Worm (Caenorhabditis elegans) whole organism, young adult: ENCODE results near the gene F59B2.14.

Experiments used
- Y79H2A.3 ChIP-seq: fragments of 200-800 bp; sonication (Bioruptor generic); conservative IDR thresholded peaks from 2 replicates; pipeline ENCODE4 v1.3.6; 2022; ENCODE audit warnings: missing genetic modification reagents, missing genetic modification characterization, missing compliant biosample characterization
- ama-1 ChIP-seq, 3 experiments: fragments of 150-350 bp in 1 of 3; sonication (generic microtip) in 2 of 3; optimal IDR thresholded peaks; 2 replicates each; lab custom pipeline; 2014 to 2018; ENCODE audit warnings: missing biosample characterization in 2 of 3, missing genetic modification characterization in 2 of 3, missing genetic modification reagents in 2 of 3
- lin-26 ChIP-seq: fragments of 200-800 bp; sonication (Bioruptor generic); IDR thresholded peaks from 2 replicates; pipeline ENCODE4 v1.3.6; 2022; ENCODE audit warnings: missing genetic modification reagents, missing genetic modification characterization, missing compliant biosample characterization

DNA sequence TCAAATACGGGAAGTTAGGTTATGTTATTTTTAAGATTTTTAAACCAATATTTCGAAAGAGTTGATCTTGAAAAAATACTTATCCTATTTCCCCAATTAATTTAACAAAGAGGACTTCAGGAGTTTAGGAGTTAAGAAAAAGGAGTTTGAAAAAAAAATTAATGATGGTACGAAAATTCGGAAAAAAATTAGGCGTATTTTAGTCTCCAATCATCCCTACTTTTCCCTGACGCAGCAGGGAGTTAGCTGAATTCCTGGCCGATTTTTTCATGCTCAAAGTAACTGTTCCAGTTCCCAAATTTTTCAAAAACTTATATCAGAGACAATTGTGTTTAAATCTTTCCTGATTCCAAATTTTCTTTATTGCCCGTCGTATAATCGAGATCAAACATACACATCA, 1.2 kb upstream of the F59B2.14 start:
- TF ChIP-seq lin-26 (GFP tag; lab: Robert Waterston, UW) (no peak), Y79H2A.3 (GFP tag; lab: Robert Waterston, UW) (no peak), ama-1 (optimal IDR thresholded peaks at IDR 0.05; lab: Kevin White, UChicago) (no peak), ama-1 (GFP tag; optimal IDR thresholded peaks at IDR 0.05; lab: Kevin White, UChicago) (no peak)
